Fruit fly (Drosophila melanogaster) whole organism, embryonic: ENCODE data around the gene cni.

Experiments used
- CG10147 ChIP-seq: fragments of 200-800 bp; sonication (Bioruptor generic); optimal IDR thresholded peaks from 2 replicates; lab custom pipeline; 2019; ENCODE audit warnings: missing biosample characterization, mild to moderate bottlenecking, missing genetic modification characterization, moderate library complexity
- CG10209 ChIP-seq: fragments of 200-800 bp; sonication (Bioruptor generic); optimal IDR thresholded peaks from 3 replicates; lab custom pipeline; 2017; ENCODE audit warnings: missing biosample characterization, mild to moderate bottlenecking, missing genetic modification characterization, missing genetic modification reagents
- CG11723 ChIP-seq: fragments of 200-800 bp; sonication (Bioruptor generic); optimal IDR thresholded peaks from 2 replicates; lab custom pipeline; 2017; ENCODE audit warnings: missing biosample characterization, mild to moderate bottlenecking, missing genetic modification characterization
- CG12391 ChIP-seq: fragments of 200-800 bp; sonication (Bioruptor generic); optimal IDR thresholded peaks from 3 replicates; lab custom pipeline; 2018; ENCODE audit warnings: missing biosample characterization, mild to moderate bottlenecking, missing genetic modification characterization, moderate library complexity
- CG14014 ChIP-seq: fragments of 200-800 bp; sonication (Bioruptor generic); IDR thresholded peaks from 2 replicates; pipeline ENCODE4 v1.3.6; 2022; ENCODE audit warnings: missing biosample characterization, missing genetic modification characterization
- CG1602 ChIP-seq: fragments of 200-800 bp; sonication (Bioruptor generic); optimal IDR thresholded peaks from 3 replicates; lab custom pipeline; 2016; ENCODE audit warnings: missing biosample characterization, missing genetic modification characterization
- CG17385 ChIP-seq: fragments of 200-800 bp; sonication (Bioruptor generic); optimal IDR thresholded peaks from 3 replicates; lab custom pipeline; 2018; ENCODE audit warnings: missing biosample characterization, mild to moderate bottlenecking, missing genetic modification characterization
- CG17568 ChIP-seq: fragments of 200-800 bp; sonication (Bioruptor generic); optimal IDR thresholded peaks from 2 replicates; lab custom pipeline; 2018; ENCODE audit warnings: missing biosample characterization, mild to moderate bottlenecking, missing genetic modification characterization, moderate library complexity
- CG18476 ChIP-seq: fragments of 200-800 bp; sonication (Bioruptor generic); optimal IDR thresholded peaks from 2 replicates; lab custom pipeline; 2016; ENCODE audit warnings: missing biosample characterization, mild to moderate bottlenecking, missing genetic modification characterization
- CG2199 ChIP-seq: fragments of 200-800 bp; sonication (Bioruptor generic); IDR thresholded peaks from 3 replicates; pipeline ENCODE4 v1.3.6; 2022; ENCODE audit warnings: missing biosample characterization, missing genetic modification characterization
- CG2875 ChIP-seq: fragments of 200-800 bp; sonication (Bioruptor generic); optimal IDR thresholded peaks from 2 replicates; lab custom pipeline; 2017; ENCODE audit warnings: missing biosample characterization, mild to moderate bottlenecking, missing genetic modification characterization, missing genetic modification reagents
- CG32532 ChIP-seq: fragments of 200-800 bp; sonication (Bioruptor generic); IDR thresholded peaks from 2 replicates; pipeline ENCODE4 v1.3.6; 2022; ENCODE audit warnings: missing biosample characterization, missing genetic modification characterization
- CG4707 ChIP-seq: fragments of 200-800 bp; sonication (Bioruptor generic); optimal IDR thresholded peaks from 2 replicates; lab custom pipeline; 2018; ENCODE audit warnings: missing biosample characterization, mild to moderate bottlenecking, missing genetic modification characterization, moderate library complexity
- CG4854 ChIP-seq: fragments of 200-800 bp; sonication (Bioruptor generic); optimal IDR thresholded peaks from 2 replicates; lab custom pipeline; 2016; ENCODE audit warnings: missing biosample characterization, missing genetic modification characterization, inconsistent platforms
- CG6272 ChIP-seq: fragments of 200-800 bp; sonication (Bioruptor generic); IDR thresholded peaks from 2 replicates; pipeline ENCODE4 v1.3.6; 2022; ENCODE audit warnings: missing biosample characterization, missing genetic modification characterization
- CG7556 ChIP-seq: fragments of 200-800 bp; sonication (Bioruptor generic); optimal IDR thresholded peaks from 2 replicates; lab custom pipeline; 2017; ENCODE audit warnings: missing biosample characterization, mild to moderate bottlenecking, missing genetic modification characterization
- CG9437 ChIP-seq: fragments of 200-800 bp; sonication (Bioruptor generic); optimal IDR thresholded peaks from 2 replicates; lab custom pipeline; 2018; ENCODE audit warnings: missing biosample characterization, mild to moderate bottlenecking, missing genetic modification characterization
- Doc2 ChIP-seq: fragments of 200-800 bp; sonication (Bioruptor generic); IDR thresholded peaks from 2 replicates; pipeline ENCODE4 v1.3.6; 2022; ENCODE audit warnings: missing biosample characterization, missing genetic modification characterization
- Dp ChIP-seq: fragments of 200-800 bp; sonication (Bioruptor generic); optimal IDR thresholded peaks from 2 replicates; lab custom pipeline; 2018; ENCODE audit warnings: missing biosample characterization, mild to moderate bottlenecking, missing genetic modification characterization, moderate library complexity
- Eip74EF ChIP-seq, 2 experiments: fragments of 200-800 bp in 1 of 2; fragments of >200 bp in 1 of 2; sonication (Bioruptor generic) in 1 of 2; optimal IDR thresholded peaks; 2 replicates each; lab custom pipeline; 2017 to 2019; ENCODE audit warnings: missing biosample characterization in 2 of 2, missing genetic modification characterization in 2 of 2, mild to moderate bottlenecking in 1 of 2, moderate library complexity in 1 of 2
- Max ChIP-seq: fragments of 200-800 bp; sonication (Bioruptor generic); optimal IDR thresholded peaks from 2 replicates; lab custom pipeline; 2016; ENCODE audit warnings: missing biosample characterization, mild to moderate bottlenecking, missing genetic modification characterization
- Meics ChIP-seq: fragments of 200-800 bp; sonication (Bioruptor generic); optimal IDR thresholded peaks from 2 replicates; lab custom pipeline; 2017; ENCODE audit warnings: missing biosample characterization, mild to moderate bottlenecking, missing genetic modification characterization
- ab ChIP-seq: fragments of 200-800 bp; sonication (Bioruptor generic); optimal IDR thresholded peaks from 2 replicates; lab custom pipeline; 2016; ENCODE audit warnings: missing biosample characterization, missing genetic modification characterization
- aop ChIP-seq: fragments of 200-800 bp; sonication (Bioruptor generic); IDR thresholded peaks from 2 replicates; pipeline ENCODE4 v1.3.6; 2022; ENCODE audit warnings: missing biosample characterization, missing genetic modification characterization
- az2 ChIP-seq: fragments of 200-800 bp; sonication (Bioruptor generic); optimal IDR thresholded peaks from 3 replicates; lab custom pipeline; 2016; ENCODE audit warnings: missing biosample characterization, missing genetic modification characterization
- caup ChIP-seq: fragments of 200-800 bp; sonication (Bioruptor generic); optimal IDR thresholded peaks from 3 replicates; lab custom pipeline; 2017; ENCODE audit warnings: missing biosample characterization, mild to moderate bottlenecking, missing genetic modification characterization, moderate library complexity; ENCODE audit not compliant: severe bottlenecking
- chinmo ChIP-seq: fragments of 200-800 bp; sonication (Bioruptor generic); IDR thresholded peaks from 4 replicates; pipeline ENCODE4 v1.3.6; 2022; ENCODE audit warnings: missing biosample characterization, missing genetic modification characterization; ENCODE audit not compliant: partially characterized antibody
- crp ChIP-seq, 2 experiments: fragments of 200-800 bp; sonication (Bioruptor generic); optimal IDR thresholded peaks; 2 replicates in 1 of 2; 3 replicates in 1 of 2; lab custom pipeline; 2017; ENCODE audit warnings: missing biosample characterization in 2 of 2, missing genetic modification characterization in 2 of 2, mild to moderate bottlenecking in 1 of 2, moderate library complexity in 1 of 2
- fd96Cb ChIP-seq: fragments of 200-800 bp; sonication (Bioruptor generic); optimal IDR thresholded peaks from 2 replicates; lab custom pipeline; 2018; ENCODE audit warnings: missing biosample characterization, mild to moderate bottlenecking, missing genetic modification characterization, moderate library complexity
- ftz-f1 ChIP-seq: fragments of 200-800 bp; sonication (Bioruptor generic); optimal IDR thresholded peaks from 2 replicates; lab custom pipeline; 2016; ENCODE audit warnings: missing biosample characterization, missing genetic modification characterization
- gcm2 ChIP-seq: fragments of 200-800 bp; sonication (Bioruptor generic); optimal IDR thresholded peaks from 2 replicates; lab custom pipeline; 2016; ENCODE audit warnings: missing biosample characterization, missing genetic modification characterization
- gsb-n ChIP-seq: fragments of 200-800 bp; sonication (Bioruptor generic); optimal IDR thresholded peaks from 3 replicates; lab custom pipeline; 2018; ENCODE audit warnings: missing biosample characterization, mild to moderate bottlenecking, missing genetic modification characterization
- ind ChIP-seq: fragments of 200-800 bp; sonication (Bioruptor generic); optimal IDR thresholded peaks from 3 replicates; lab custom pipeline; 2016; ENCODE audit warnings: missing biosample characterization, missing genetic modification characterization
- jumu ChIP-seq: fragments of 200-800 bp; sonication (Bioruptor generic); optimal IDR thresholded peaks from 3 replicates; lab custom pipeline; 2016; ENCODE audit warnings: missing biosample characterization, missing genetic modification characterization
- ken ChIP-seq: fragments of 200-800 bp; sonication (Bioruptor generic); IDR thresholded peaks from 3 replicates; pipeline ENCODE4 v1.3.6; 2022; ENCODE audit warnings: missing biosample characterization, missing genetic modification characterization
- knrl ChIP-seq: fragments of 200-800 bp; sonication (Bioruptor generic); IDR thresholded peaks from 3 replicates; pipeline ENCODE4 v1.3.6; 2022; ENCODE audit warnings: missing biosample characterization, missing genetic modification characterization; ENCODE audit not compliant: partially characterized antibody
- nerfin-2 ChIP-seq: fragments of 200-800 bp; sonication (Bioruptor generic); IDR thresholded peaks from 2 replicates; pipeline ENCODE4 v1.3.6; 2022; ENCODE audit warnings: missing biosample characterization, missing genetic modification characterization; ENCODE audit not compliant: partially characterized antibody
- peb ChIP-seq: fragments of 200-800 bp; sonication (Bioruptor generic); IDR thresholded peaks from 2 replicates; pipeline ENCODE4 v1.3.6; 2022; ENCODE audit warnings: missing biosample characterization, missing genetic modification characterization
- pum ChIP-seq: fragments of 200-800 bp; sonication (Bioruptor generic); optimal IDR thresholded peaks from 2 replicates; lab custom pipeline; 2016; ENCODE audit warnings: missing biosample characterization, missing genetic modification characterization
- sens ChIP-seq: fragments of 200-800 bp; sonication (Bioruptor generic); peaks from one replicate; lab custom pipeline; 2016; ENCODE audit warnings: missing biosample characterization, missing genetic modification characterization
- shn ChIP-seq: fragments of 200-800 bp; sonication (Bioruptor generic); optimal IDR thresholded peaks from 3 replicates; lab custom pipeline; 2016; ENCODE audit warnings: missing biosample characterization, missing genetic modification characterization
- sisA ChIP-seq: fragments of 200-800 bp; sonication (Bioruptor generic); IDR thresholded peaks from 2 replicates; pipeline ENCODE4 v1.3.6; 2022; ENCODE audit warnings: missing biosample characterization, missing genetic modification characterization
- stc ChIP-seq: fragments of 200-800 bp; sonication (Bioruptor generic); IDR thresholded peaks from 2 replicates; pipeline ENCODE4 v1.3.6; 2022; ENCODE audit warnings: missing biosample characterization, missing genetic modification characterization
- stwl ChIP-seq: fragments of 200-800 bp; sonication (Bioruptor generic); optimal IDR thresholded peaks from 3 replicates; lab custom pipeline; 2018; ENCODE audit warnings: missing biosample characterization, mild to moderate bottlenecking, missing genetic modification characterization, moderate library complexity
- ttk ChIP-seq: fragments of 200-800 bp; sonication (Bioruptor generic); IDR thresholded peaks from 2 replicates; pipeline ENCODE4 v2.1.2; 2022; ENCODE audit warnings: missing biosample characterization, missing genetic modification characterization
- twi ChIP-seq: fragments of 200-800 bp; optimal IDR thresholded peaks from 2 replicates; lab custom pipeline; 2019; ENCODE audit warnings: missing biosample characterization, mild to moderate bottlenecking, missing genetic modification characterization, moderate library complexity
- unc-4 ChIP-seq: fragments of 200-800 bp; sonication (Bioruptor generic); IDR thresholded peaks from 2 replicates; pipeline ENCODE4 v1.3.6; 2022; ENCODE audit warnings: missing biosample characterization, missing genetic modification characterization; ENCODE audit not compliant: partially characterized antibody
- wor ChIP-seq: fragments of 200-800 bp; sonication (Bioruptor generic); IDR thresholded peaks from 2 replicates; pipeline ENCODE4 v1.3.6; 2022; ENCODE audit warnings: missing biosample characterization, missing genetic modification characterization
- zfh1 ChIP-seq: fragments of 200-800 bp; sonication (Bioruptor generic); IDR thresholded peaks from 3 replicates; pipeline ENCODE4 v1.3.6; 2022; ENCODE audit warnings: missing biosample characterization, missing genetic modification characterization

The cni gene

dm6 chr2L:16286360-16287005 lies 24.0 kb downstream of the cni start (continued):
- TF ChIP-seq caup (peak; percentile 85), fd96Cb (tag; lab: Kevin White, UChicago) (peak; percentile 83), sens (GFP tag; lab: Kevin White, UChicago) (peak; percentile 95), CG18476 (GFP tag; lab: Kevin White, UChicago) (peak; percentile 78), CG17568 (GFP tag; lab: Kevin White, UChicago) (peak; percentile 49), CG17385 (GFP tag; lab: Kevin White, UChicago) (peak; percentile 74), crp (GFP tag; optimal IDR thresholded peaks at IDR 0.05; lab: Kevin White, UChicago) (peak; percentile 1 to 73), CG12391 (peak; percentile 90), peb (GFP tag; lab: Robert Waterston, UW) (no peak), ind (GFP tag; lab: Kevin White, UChicago) (peak; percentile 84), CG14014 (GFP tag; lab: Robert Waterston, UW) (no peak), unc-4 (GFP tag; lab: Robert Waterston, UW) (no peak), stc (GFP tag; lab: Robert Waterston, UW) (no peak), twi (peak; percentile 63), aop (GFP tag; lab: Robert Waterston, UW) (no peak), CG2199 (GFP tag; lab: Robert Waterston, UW) (no peak), ken (GFP tag; lab: Robert Waterston, UW) (no peak), Dp (GFP tag; lab: Kevin White, UChicago) (no peak), ttk (GFP tag; lab: Robert Waterston, UW) (no peak), CG10209 (peak; percentile 88), shn (GFP tag; lab: Kevin White, UChicago) (peak; percentile 88), Eip74EF (GFP tag; optimal IDR thresholded peaks at IDR 0.05; lab: Kevin White, UChicago) (peak in 1 of 2 experiments; percentile 66), sisA (no peak), CG4707 (peak; percentile 19), CG1602 (GFP tag; lab: Kevin White, UChicago) (peak; percentile 79), Max (peak; percentile 66), CG11723 (GFP tag; lab: Kevin White, UChicago) (peak; percentile 66), zfh1 (GFP tag; lab: Robert Waterston, UW) (no peak), CG10147 (GFP tag; lab: Kevin White, UChicago) (peak; percentile 69), gsb-n (tag; lab: Kevin White, UChicago) (peak; percentile 61), CG9437 (GFP tag; lab: Kevin White, UChicago) (peak; percentile 56), CG7556 (GFP tag; lab: Kevin White, UChicago) (peak; percentile 81), az2 (peak; percentile 74), pum (GFP tag; lab: Kevin White, UChicago) (peak; percentile 71), stwl (tag; lab: Kevin White, UChicago) (no peak), CG2875 (peak; percentile 59), CG4854 (GFP tag; lab: Kevin White, UChicago) (peak; percentile 84), wor (GFP tag; lab: Robert Waterston, UW) (no peak), gcm2 (GFP tag; lab: Kevin White, UChicago) (peak; percentile 63), ab (GFP tag; lab: Kevin White, UChicago) (no peak), chinmo (no peak), Meics (GFP tag; lab: Kevin White, UChicago) (peak; percentile 92), Doc2 (GFP tag; lab: Robert Waterston, UW) (no peak), jumu (GFP tag; lab: Kevin White, UChicago) (peak; percentile 79), CG6272 (GFP tag; lab: Robert Waterston, UW) (peak; percentile 72), ftz-f1 (GFP tag; lab: Kevin White, UChicago) (no peak), CG32532 (GFP tag; lab: Robert Waterston, UW) (no peak), knrl (GFP tag; lab: Robert Waterston, UW) (no peak), nerfin-2 (GFP tag; lab: Robert Waterston, UW) (no peak)
